Fruit fly (Drosophila melanogaster) whole organism, wandering third instar larva: ENCODE results near the gene CG15865.

Experiments used
- Dif ChIP-seq: fragments of 200-275, 200-300 bp; sonication (Bioruptor generic); optimal IDR thresholded peaks from 2 replicates; lab custom pipeline; 2018; ENCODE audit warnings: missing biosample characterization, missing genetic modification characterization; ENCODE audit not compliant: partially characterized antibody
- Hnf4 ChIP-seq: fragments of 200-800 bp; sonication (Bioruptor generic); optimal IDR thresholded peaks from 2 replicates; lab custom pipeline; 2016; ENCODE audit warnings: missing biosample characterization, mild to moderate bottlenecking, missing genetic modification characterization
- Mio ChIP-seq: sonication (Bioruptor generic); optimal IDR thresholded peaks from 2 replicates; lab custom pipeline; 2016; ENCODE audit warnings: missing biosample characterization, missing genetic modification characterization
- OdsH ChIP-seq: fragments of 200-800 bp; sonication (Bioruptor generic); optimal IDR thresholded peaks from 2 replicates; lab custom pipeline; 2016; ENCODE audit warnings: missing biosample characterization, mild to moderate bottlenecking, missing genetic modification characterization
- Vsx2 ChIP-seq: fragments of 200-300, 225-300 bp; sonication (Bioruptor generic); optimal IDR thresholded peaks from 2 replicates; lab custom pipeline; 2018; ENCODE audit warnings: missing biosample characterization, missing genetic modification characterization; ENCODE audit not compliant: partially characterized antibody
- brk ChIP-seq: fragments of 200-800 bp; sonication (Bioruptor generic); optimal IDR thresholded peaks from 2 replicates; lab custom pipeline; 2016; ENCODE audit warnings: missing biosample characterization, mild to moderate bottlenecking, missing genetic modification characterization
- dl ChIP-seq, 2 experiments: fragments of 175-275, 200-275 bp in 1 of 2; fragments of 200-275 bp in 1 of 2; sonication (Bioruptor generic); optimal IDR thresholded peaks; lab custom pipeline; 2018; ENCODE audit warnings: mild to moderate bottlenecking in 2 of 2, missing biosample characterization in 2 of 2, missing genetic modification characterization in 2 of 2, moderate library complexity in 2 of 2; ENCODE audit not compliant: partially characterized antibody in 2 of 2, insufficient read depth in 1 of 2
- psq ChIP-seq: fragments of 200-800 bp; sonication (Bioruptor generic); optimal IDR thresholded peaks from 3 replicates; lab custom pipeline; 2017; ENCODE audit warnings: missing biosample characterization, mild to moderate bottlenecking, missing genetic modification characterization, moderate library complexity
- rgr ChIP-seq: fragments of 200-800 bp; sonication (Bioruptor generic); optimal IDR thresholded peaks from 3 replicates; lab custom pipeline; 2016; ENCODE audit warnings: missing biosample characterization, mild to moderate bottlenecking, missing genetic modification characterization
- sage ChIP-seq: fragments of 200-800 bp; sonication (Bioruptor generic); optimal IDR thresholded peaks from 2 replicates; lab custom pipeline; 2016; ENCODE audit warnings: missing biosample characterization, mild to moderate bottlenecking, missing genetic modification characterization
- sv ChIP-seq: fragments of 200-800 bp; sonication (Bioruptor generic); optimal IDR thresholded peaks from 3 replicates; lab custom pipeline; 2016; ENCODE audit warnings: missing biosample characterization, missing genetic modification characterization

dm6 chrX:16677163-16677562, 12.9 kb upstream of the CG15865 start:
- no peak for TF ChIP-seq OdsH (GFP tag; lab: Kevin White, UChicago)
- no peak for TF ChIP-seq sage
- TF ChIP-seq Mio (GFP tag; lab: Kevin White, UChicago) = no peak
- no peak for TF ChIP-seq rgr (GFP tag; lab: Kevin White, UChicago)
- TF ChIP-seq sv (GFP tag; lab: Kevin White, UChicago) = no peak
- TF ChIP-seq Vsx2 (GFP tag; lab: Kevin White, UChicago) = no peak
- no peak for TF ChIP-seq psq (GFP tag; lab: Kevin White, UChicago)
- TF ChIP-seq brk (GFP tag; lab: Kevin White, UChicago) = no peak
- TF ChIP-seq Dif (GFP tag; lab: Kevin White, UChicago) = no peak
- no peak for TF ChIP-seq dl (GFP tag; optimal IDR thresholded peaks at IDR 0.05; lab: Kevin White, UChicago; ENCODE audit: insufficient read depth in 1 of 2, partially characterized antibody in 2 of 2)
- TF ChIP-seq Hnf4 (GFP tag; lab: Kevin White, UChicago) = no peak
